Fruit fly (Drosophila melanogaster) whole organism, adult: ENCODE data around the gene CG12784.

Experiments
- CG14711 ChIP-seq: fragments of 200-800 bp; sonication (Bioruptor generic); optimal IDR thresholded peaks from 2 replicates; lab custom pipeline; 2018; ENCODE audit warnings: missing biosample characterization, mild to moderate bottlenecking, missing genetic modification characterization, moderate library complexity
- Clk ChIP-seq: fragments of 200-800 bp; sonication (Bioruptor generic); optimal IDR thresholded peaks from 2 replicates; lab custom pipeline; 2017; ENCODE audit warnings: missing biosample characterization, missing genetic modification characterization
- bab1 ChIP-seq: fragments of 200-800 bp; sonication (Bioruptor generic); optimal IDR thresholded peaks from 3 replicates; lab custom pipeline; 2019; ENCODE audit warnings: missing biosample characterization, mild to moderate bottlenecking, missing genetic modification characterization, moderate library complexity
- cic ChIP-seq: fragments of 200-800 bp; sonication (Bioruptor generic); optimal IDR thresholded peaks from 2 replicates; lab custom pipeline; 2017; ENCODE audit warnings: missing biosample characterization, mild to moderate bottlenecking, missing genetic modification characterization, moderate library complexity
- pad ChIP-seq: fragments of 200-800 bp; sonication (Bioruptor generic); optimal IDR thresholded peaks from 3 replicates; lab custom pipeline; 2017; ENCODE audit warnings: missing biosample characterization, missing genetic modification characterization, mild to moderate bottlenecking, moderate library complexity, missing genetic modification reagents

- TF ChIP-seq Clk (GFP tag; lab: Kevin White, UChicago) = no peak
- no peak for TF ChIP-seq bab1
- TF ChIP-seq pad (GFP tag; lab: Kevin White, UChicago) = no peak
- no peak for TF ChIP-seq CG14711
- no peak for TF ChIP-seq cic (GFP tag; lab: Kevin White, UChicago)
These were observed 46.4 kb upstream of the CG12784 start, which contains the start of gene CG31294 for dm6 chr3R:15716485-15716884.
